Fruit fly (Drosophila melanogaster): Measurements from ENCODE around the gene Cp15.

dm6 chr3L:8680353-8680752, 47.9 kb upstream of the Cp15 start:
- TF ChIP-seq sage (GFP tag; optimal IDR thresholded peaks at IDR 0.05), result no peak
- no peak for TF ChIP-seq foxo (GFP tag; optimal IDR thresholded peaks at IDR 0.05)
- TF ChIP-seq fru (GFP tag; optimal IDR thresholded peaks at IDR 0.05), result no peak
- TF ChIP-seq Abd-B (GFP tag; optimal IDR thresholded peaks at IDR 0.05), result no peak
- TF ChIP-seq psq (GFP tag; optimal IDR thresholded peaks at IDR 0.05), result no peak
- no peak for TF ChIP-seq ey (GFP tag; optimal IDR thresholded peaks at IDR 0.05)
- no peak for TF ChIP-seq CG9705 (GFP tag; optimal IDR thresholded peaks at IDR 0.05)
- no peak for TF ChIP-seq tai (GFP tag; optimal IDR thresholded peaks at IDR 0.05)
- no peak for TF ChIP-seq Hr78 (GFP tag; optimal IDR thresholded peaks at IDR 0.05)
- TF ChIP-seq OdsH (GFP tag; optimal IDR thresholded peaks at IDR 0.05), result no peak
- no peak for TF ChIP-seq Dfd (GFP tag; optimal IDR thresholded peaks at IDR 0.05)
- no peak for TF ChIP-seq Mio (GFP tag; optimal IDR thresholded peaks at IDR 0.05)
- TF ChIP-seq Jra (GFP tag; optimal IDR thresholded peaks at IDR 0.05), result no peak
- no peak for TF ChIP-seq Myc (optimal IDR thresholded peaks at IDR 0.05)

Data from whole organism, wandering third instar larva.